Fruit fly (Drosophila melanogaster) whole organism, adult: ENCODE measurements around the gene Wwox.
A peak's percentile ranks its signal among the peaks of the same experiment; 100 is the strongest.

ENCODE experiments used
- CG11617 ChIP-seq: fragments of 200-800 bp; sonication (Bioruptor generic); optimal IDR thresholded peaks from 2 replicates; lab custom pipeline; 2017; ENCODE audit warnings: mild to moderate bottlenecking, missing biosample characterization, missing genetic modification reagents, missing genetic modification characterization
- CG12768 ChIP-seq: fragments of 200-800 bp; sonication (Bioruptor generic); optimal IDR thresholded peaks from 2 replicates; lab custom pipeline; 2017; ENCODE audit warnings: missing biosample characterization, missing genetic modification characterization, mild to moderate bottlenecking, moderate library complexity, missing genetic modification reagents
- CG14711 ChIP-seq: fragments of 200-800 bp; sonication (Bioruptor generic); optimal IDR thresholded peaks from 2 replicates; lab custom pipeline; 2018; ENCODE audit warnings: missing biosample characterization, mild to moderate bottlenecking, missing genetic modification characterization, moderate library complexity
- CG1620 ChIP-seq: fragments of 200-800 bp; sonication (Bioruptor generic); optimal IDR thresholded peaks from 2 replicates; lab custom pipeline; 2016; ENCODE audit warnings: missing biosample characterization, missing genetic modification characterization
- CG33017 ChIP-seq: fragments of 200-800 bp; sonication (Bioruptor generic); optimal IDR thresholded peaks from 2 replicates; lab custom pipeline; 2018; ENCODE audit warnings: missing biosample characterization, mild to moderate bottlenecking, missing genetic modification characterization, moderate library complexity
- CG5204 ChIP-seq: fragments of 200-800 bp; sonication (Bioruptor generic); optimal IDR thresholded peaks from 2 replicates; lab custom pipeline; 2016; ENCODE audit warnings: missing biosample characterization, missing genetic modification characterization
- CG7045 ChIP-seq: fragments of 200-800 bp; sonication (Bioruptor generic); optimal IDR thresholded peaks from 2 replicates; lab custom pipeline; 2017; ENCODE audit warnings: missing biosample characterization, mild to moderate bottlenecking, missing genetic modification characterization
- CG7101 ChIP-seq: fragments of 200-800 bp; sonication (Bioruptor generic); optimal IDR thresholded peaks from 2 replicates; lab custom pipeline; 2018; ENCODE audit warnings: missing biosample characterization, mild to moderate bottlenecking, missing genetic modification characterization, moderate library complexity
- Clk ChIP-seq: fragments of 200-800 bp; sonication (Bioruptor generic); optimal IDR thresholded peaks from 2 replicates; lab custom pipeline; 2017; ENCODE audit warnings: missing biosample characterization, missing genetic modification characterization
- Crg-1 ChIP-seq: fragments of 200-800 bp; sonication (Bioruptor generic); optimal IDR thresholded peaks from 2 replicates; lab custom pipeline; 2016; ENCODE audit warnings: missing biosample characterization, missing genetic modification characterization
- Hr96 ChIP-seq: fragments of 200-800 bp; sonication (Bioruptor generic); optimal IDR thresholded peaks from 2 replicates; lab custom pipeline; 2016; ENCODE audit warnings: missing biosample characterization, missing genetic modification characterization
- Mnt ChIP-seq: fragments of 200-800 bp; sonication (Bioruptor generic); optimal IDR thresholded peaks from 2 replicates; lab custom pipeline; 2016; ENCODE audit warnings: missing biosample characterization, mild to moderate bottlenecking, missing genetic modification characterization
- bab1 ChIP-seq: fragments of 200-800 bp; sonication (Bioruptor generic); optimal IDR thresholded peaks from 3 replicates; lab custom pipeline; 2019; ENCODE audit warnings: missing biosample characterization, mild to moderate bottlenecking, missing genetic modification characterization, moderate library complexity
- cic ChIP-seq: fragments of 200-800 bp; sonication (Bioruptor generic); optimal IDR thresholded peaks from 2 replicates; lab custom pipeline; 2017; ENCODE audit warnings: missing biosample characterization, mild to moderate bottlenecking, missing genetic modification characterization, moderate library complexity
- cnc ChIP-seq, 2 experiments: fragments of >200 bp; optimal IDR thresholded peaks; 2 replicates each; lab custom pipeline; 2017
- kay ChIP-seq: fragments of 200-800 bp; sonication (Bioruptor generic); peaks from one replicate; lab custom pipeline; 2016; ENCODE audit warnings: missing biosample characterization, missing genetic modification characterization, borderline replicate concordance
- ovo ChIP-seq: fragments of 200-800 bp; sonication (Bioruptor generic); optimal IDR thresholded peaks from 2 replicates; lab custom pipeline; 2016; ENCODE audit warnings: missing biosample characterization, missing genetic modification characterization
- pad ChIP-seq: fragments of 200-800 bp; sonication (Bioruptor generic); optimal IDR thresholded peaks from 3 replicates; lab custom pipeline; 2017; ENCODE audit warnings: missing biosample characterization, missing genetic modification characterization, mild to moderate bottlenecking, moderate library complexity, missing genetic modification reagents
- tj ChIP-seq: fragments of 200-800 bp; sonication (Bioruptor generic); optimal IDR thresholded peaks from 3 replicates; lab custom pipeline; 2017; ENCODE audit warnings: missing biosample characterization, mild to moderate bottlenecking, missing genetic modification characterization, moderate library complexity
- toe ChIP-seq: fragments of 200-800 bp; sonication (Bioruptor generic); optimal IDR thresholded peaks from 2 replicates; lab custom pipeline; 2016; ENCODE audit warnings: missing biosample characterization, missing genetic modification characterization

Wwox gene

DNA sequence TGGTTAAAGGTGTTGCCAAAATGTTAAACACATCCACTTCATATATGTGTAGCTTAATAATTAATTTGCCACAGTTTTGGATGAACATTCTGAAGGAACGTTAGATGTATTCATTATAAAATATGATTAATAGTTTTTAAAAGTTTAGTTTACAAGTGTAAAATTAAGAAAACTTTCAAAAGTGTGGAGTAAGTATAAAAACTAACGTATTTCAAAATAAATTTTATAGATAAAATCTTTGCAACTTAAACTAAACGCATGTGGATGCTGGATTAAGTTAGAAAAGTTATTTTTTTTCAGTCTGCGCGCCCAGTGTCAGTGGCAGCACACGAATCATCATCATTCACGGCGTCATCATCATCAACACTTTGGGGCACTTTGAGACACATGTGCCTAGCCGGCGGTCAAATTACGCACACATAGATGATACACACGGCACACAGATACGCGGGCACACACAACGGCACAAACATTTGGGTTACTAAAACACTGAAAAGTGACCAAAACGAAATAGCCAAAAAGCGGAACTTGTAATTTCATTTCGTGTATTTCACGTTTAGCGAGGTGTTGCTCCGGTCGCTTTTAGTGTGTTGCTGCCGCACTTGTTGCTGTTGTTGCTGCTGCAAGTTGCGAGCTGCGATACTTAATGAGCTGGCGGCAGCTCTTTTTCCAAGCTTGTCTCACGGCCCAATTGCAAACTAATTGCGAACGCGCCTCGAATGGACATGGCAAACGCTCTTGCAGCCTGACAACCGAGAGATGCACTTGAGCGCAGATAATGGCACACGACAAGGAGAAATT is 46.8 kb downstream of the Wwox start:
- TF ChIP-seq Mnt (GFP tag; lab: Kevin White, UChicago) (no peak), CG1620 (GFP tag; lab: Kevin White, UChicago) (no peak), ovo (GFP tag; lab: Kevin White, UChicago) (no peak), CG5204 (GFP tag; lab: Kevin White, UChicago) (no peak), cic (no peak), cnc (optimal IDR thresholded peaks at IDR 0.05; lab: Kevin White, UChicago) (no peak), toe (no peak), bab1 (no peak), Clk (GFP tag; lab: Kevin White, UChicago) (no peak), CG33017 (tag; lab: Kevin White, UChicago) (no peak), CG12768 (GFP tag; lab: Kevin White, UChicago) (no peak), CG7045 (GFP tag; lab: Kevin White, UChicago) (no peak), CG11617 (GFP tag; lab: Kevin White, UChicago) (no peak), Hr96 (GFP tag; lab: Kevin White, UChicago) (no peak), pad (GFP tag; lab: Kevin White, UChicago) (no peak), tj (GFP tag; lab: Kevin White, UChicago) (no peak), Crg-1 (no peak), kay (GFP tag; lab: Kevin White, UChicago) (no peak)

- no peak for TF ChIP-seq Clk (GFP tag; lab: Kevin White, UChicago)
- peak; percentile 1 for TF ChIP-seq CG12768 (GFP tag; lab: Kevin White, UChicago)
These were observed 47.6 kb downstream of the Wwox start for dm6 chr2L:7956310-7957067.

- no peak for TF ChIP-seq Hr96 (GFP tag; lab: Kevin White, UChicago)
- TF ChIP-seq CG7101: no peak
- TF ChIP-seq CG5204 (GFP tag; lab: Kevin White, UChicago): no peak
- no peak for TF ChIP-seq tj (GFP tag; lab: Kevin White, UChicago)
- TF ChIP-seq CG12768 (GFP tag; lab: Kevin White, UChicago): no peak
- TF ChIP-seq CG7045 (GFP tag; lab: Kevin White, UChicago): no peak
These were observed 49.5 kb downstream of the Wwox start for dm6 chr2L:7954588-7954987.

DNA sequence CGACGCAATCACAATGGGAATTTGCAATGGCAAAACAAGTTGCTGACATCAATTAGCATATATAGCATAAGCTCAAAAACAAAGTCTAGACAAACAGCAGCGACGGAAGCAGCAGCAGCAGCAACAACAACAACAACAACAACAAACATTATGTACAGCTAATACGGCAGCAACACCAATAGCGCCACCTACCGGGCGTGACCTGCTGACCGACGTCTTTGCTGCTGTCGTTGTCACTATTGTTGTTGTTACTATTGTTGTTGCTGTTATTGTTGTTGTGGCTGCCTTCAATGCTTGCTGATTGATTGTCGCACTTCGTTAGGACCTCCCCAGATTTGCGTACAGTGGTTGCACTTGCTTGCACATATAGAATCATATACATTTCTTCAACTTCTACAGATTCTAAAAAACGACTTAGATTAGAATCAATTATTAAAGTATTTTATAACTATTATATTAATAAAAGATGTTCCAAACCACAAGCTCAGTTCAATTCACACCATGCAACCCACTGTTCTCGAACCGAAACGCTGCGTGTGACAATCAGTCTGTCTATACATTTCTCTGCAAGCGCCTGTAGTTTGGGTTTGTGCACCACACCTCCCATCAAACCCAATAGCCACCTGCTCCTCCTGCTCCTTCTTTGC is 50.6 kb downstream of the Wwox start:
- TF ChIP-seq pad (GFP tag; lab: Kevin White, UChicago): no peak
- TF ChIP-seq CG12768 (GFP tag; lab: Kevin White, UChicago): no peak
- TF ChIP-seq CG7045 (GFP tag; lab: Kevin White, UChicago): no peak
- no peak for TF ChIP-seq Mnt (GFP tag; lab: Kevin White, UChicago)
- no peak for TF ChIP-seq Crg-1
- TF ChIP-seq ovo (GFP tag; lab: Kevin White, UChicago): no peak
- no peak for TF ChIP-seq cic
- TF ChIP-seq CG14711 (tag; lab: Kevin White, UChicago): no peak
- no peak for TF ChIP-seq Clk (GFP tag; lab: Kevin White, UChicago)
- no peak for TF ChIP-seq CG7101
- TF ChIP-seq CG33017 (tag; lab: Kevin White, UChicago): no peak
- no peak for TF ChIP-seq CG11617 (GFP tag; lab: Kevin White, UChicago)
- no peak for TF ChIP-seq bab1
- TF ChIP-seq kay (GFP tag; lab: Kevin White, UChicago): no peak
- no peak for TF ChIP-seq CG5204 (GFP tag; lab: Kevin White, UChicago)

dm6 chr2L:7952351-7952750 is 51.7 kb downstream of the Wwox start:
- TF ChIP-seq kay (GFP tag; lab: Kevin White, UChicago) (peak; percentile 58), bab1 (no peak)

DNA sequence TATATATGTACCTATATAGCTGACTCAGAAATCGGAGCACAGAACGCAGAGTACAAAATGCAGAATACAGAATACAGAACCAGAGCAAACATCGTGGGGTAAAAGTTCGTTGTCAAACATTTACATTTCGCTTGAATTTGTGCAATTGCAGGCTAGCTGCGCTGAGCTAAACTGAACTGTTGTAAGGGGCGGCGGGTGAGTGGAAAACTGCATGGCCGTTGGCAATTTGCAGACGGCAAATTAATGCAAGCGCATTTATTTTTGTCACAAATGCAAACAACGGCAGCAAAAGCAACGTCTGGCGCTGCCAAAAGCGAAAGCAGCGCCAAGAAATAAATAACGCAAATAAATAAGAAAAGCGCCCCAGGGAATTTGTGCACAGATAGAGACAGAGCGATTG is 52.2 kb downstream of the Wwox start:
- TF ChIP-seq Clk (GFP tag; lab: Kevin White, UChicago): peak; percentile 3
- TF ChIP-seq CG12768 (GFP tag; lab: Kevin White, UChicago): peak; percentile 84
- no peak for TF ChIP-seq ovo (GFP tag; lab: Kevin White, UChicago)
- no peak for TF ChIP-seq CG7101
- TF ChIP-seq kay (GFP tag; lab: Kevin White, UChicago): no peak
- TF ChIP-seq CG7045 (GFP tag; lab: Kevin White, UChicago): no peak
- TF ChIP-seq Crg-1: no peak
- TF ChIP-seq cic: no peak
- no peak for TF ChIP-seq cnc (optimal IDR thresholded peaks at IDR 0.05; lab: Kevin White, UChicago)
- no peak for TF ChIP-seq Mnt (GFP tag; lab: Kevin White, UChicago)
- peak; percentile 5 for TF ChIP-seq toe
- TF ChIP-seq bab1: no peak
- peak; percentile 44 for TF ChIP-seq pad (GFP tag; lab: Kevin White, UChicago)
- TF ChIP-seq CG1620 (GFP tag; lab: Kevin White, UChicago): no peak
- TF ChIP-seq CG11617 (GFP tag; lab: Kevin White, UChicago): no peak
- TF ChIP-seq Hr96 (GFP tag; lab: Kevin White, UChicago): peak; percentile 36
- TF ChIP-seq CG33017 (tag; lab: Kevin White, UChicago): peak; percentile 50
- TF ChIP-seq CG14711 (tag; lab: Kevin White, UChicago): no peak
- peak; percentile 4 for TF ChIP-seq CG5204 (GFP tag; lab: Kevin White, UChicago)
- TF ChIP-seq tj (GFP tag; lab: Kevin White, UChicago): peak; percentile 98
